Worm (Caenorhabditis elegans) whole organism, late embryonic: Measurements from ENCODE around the gene btb-18.

Experiments
- F13H6.1 ChIP-seq: sonication (generic microtip); optimal IDR thresholded peaks from 2 replicates; lab custom pipeline; 2016; ENCODE audit warnings: missing genetic modification characterization, missing compliant biosample characterization
- K09A11.1 ChIP-seq: sonication (generic microtip); optimal IDR thresholded peaks from 2 replicates; lab custom pipeline; 2017; ENCODE audit warnings: antibody characterized with exemption, mild to moderate bottlenecking, missing genetic modification characterization, missing compliant biosample characterization; ENCODE audit not compliant: insufficient read depth
- ama-1 ChIP-seq: fragments of 150-350 bp; optimal IDR thresholded peaks from 2 replicates; lab custom pipeline; 2014
- ceh-24 ChIP-seq: sonication (generic microtip); optimal IDR thresholded peaks from 2 replicates; lab custom pipeline; 2016; ENCODE audit warnings: mild to moderate bottlenecking, missing genetic modification characterization, missing compliant biosample characterization
- dmd-4 ChIP-seq: sonication (generic microtip); optimal IDR thresholded peaks from 2 replicates; lab custom pipeline; 2016; ENCODE audit warnings: borderline replicate concordance, missing genetic modification characterization, missing compliant biosample characterization
- elt-2 ChIP-seq: sonication (generic microtip); optimal IDR thresholded peaks from 2 replicates; lab custom pipeline; 2016; ENCODE audit warnings: missing genetic modification reagents, missing genetic modification characterization, missing compliant biosample characterization
- hlh-6 ChIP-seq: sonication (generic microtip); optimal IDR thresholded peaks from 2 replicates; lab custom pipeline; 2016; ENCODE audit warnings: missing genotype, missing genetic modification characterization, missing compliant biosample characterization
- hlh-8 ChIP-seq: sonication (generic microtip); optimal IDR thresholded peaks from 2 replicates; lab custom pipeline; 2016; ENCODE audit warnings: missing genotype, missing genetic modification characterization, missing compliant biosample characterization
- mec-3 ChIP-seq: sonication (generic microtip); optimal IDR thresholded peaks from 2 replicates; lab custom pipeline; 2016; ENCODE audit warnings: borderline replicate concordance, missing genetic modification characterization, missing compliant biosample characterization
- pag-3 ChIP-seq: sonication (generic microtip); optimal IDR thresholded peaks from 2 replicates; lab custom pipeline; 2016; ENCODE audit warnings: missing compliant biosample characterization, missing genetic modification characterization, borderline replicate concordance
- ref-2 ChIP-seq: sonication (generic microtip); optimal IDR thresholded peaks from 2 replicates; lab custom pipeline; 2016; ENCODE audit warnings: missing genetic modification characterization, missing compliant biosample characterization
- sox-2 ChIP-seq: fragments of 200-800 bp; sonication (Bioruptor generic); IDR thresholded peaks from 2 replicates; pipeline ENCODE4 v1.3.6; 2022; ENCODE audit warnings: missing genetic modification reagents, missing genetic modification characterization, missing compliant biosample characterization

ce11 chrII:3327104-3327503, 29.1 kb downstream of the btb-18 start, which contains the start of gene Y46D2A.3:
- TF ChIP-seq ama-1 (lab: Kevin White, UChicago) (no peak), ceh-24 (tag; lab: Kevin White, UChicago) (no peak), mec-3 (tag; lab: Kevin White, UChicago) (no peak), F13H6.1 (tag; lab: Kevin White, UChicago) (no peak), sox-2 (GFP tag; lab: Robert Waterston, UW) (no peak), hlh-8 (tag; lab: Kevin White, UChicago) (no peak), pag-3 (tag; lab: Kevin White, UChicago) (no peak), elt-2 (no peak), dmd-4 (tag; lab: Kevin White, UChicago) (no peak), hlh-6 (tag; lab: Kevin White, UChicago) (no peak), ref-2 (tag; lab: Kevin White, UChicago) (no peak), K09A11.1 (tag; lab: Kevin White, UChicago) (no peak)
